Fruit fly (Drosophila melanogaster): ENCODE data around the gene rtet.

The rtet gene

dm6 chr3R:21065010-21065695 lies 43.1 kb upstream of the rtet start, which contains the start of gene AnxB9 (continued):
- TF ChIP-seq Xrp1 (GFP tag; IDR thresholded peaks at IDR 0.05) (peak; percentile 16; the same call in 1 of the 2 replicates), tgo (GFP tag; IDR thresholded peaks at IDR 0.05) (no peak; the same call in 2 of the 3 replicates), CG18476 (GFP tag; optimal IDR thresholded peaks at IDR 0.05) (no peak), ems (GFP tag; optimal IDR thresholded peaks at IDR 0.05) (no peak), CG32532 (GFP tag; IDR thresholded peaks at IDR 0.05) (peak; percentile 59; the same call in 1 of the 2 replicates), Hr78 (GFP tag; optimal IDR thresholded peaks at IDR 0.05) (no peak), CG4617 (GFP tag; optimal IDR thresholded peaks at IDR 0.05; ENCODE audit: borderline replicate concordance) (peak; percentile 40), CG33213 (GFP tag; optimal IDR thresholded peaks at IDR 0.05) (peak; percentile 56), ap (GFP tag; IDR thresholded peaks at IDR 0.05) (no peak), CG7556 (GFP tag; optimal IDR thresholded peaks at IDR 0.05) (no peak), CG14050 (GFP tag; IDR thresholded peaks at IDR 0.05) (no peak), jigr1 (GFP tag; IDR thresholded peaks at IDR 0.05) (no peak), hkb (optimal IDR thresholded peaks at IDR 0.05) (no peak), hkb (GFP tag; IDR thresholded peaks at IDR 0.05) (peak; percentile 67), CG17568 (GFP tag; optimal IDR thresholded peaks at IDR 0.05) (peak; percentile 67), mam (GFP tag; optimal IDR thresholded peaks at IDR 0.05) (no peak), CG12299 (tag; optimal IDR thresholded peaks at IDR 0.05) (peak; percentile 32), Adf1 (GFP tag; IDR thresholded peaks at IDR 0.05) (peak; percentile 36; the same call in 1 of the 2 replicates), twi (tag; optimal IDR thresholded peaks at IDR 0.05) (no peak), CG7745 (tag; optimal IDR thresholded peaks at IDR 0.05) (no peak), gfzf (GFP tag; optimal IDR thresholded peaks at IDR 0.05) (no peak), her (GFP tag; optimal IDR thresholded peaks at IDR 0.05) (peak; percentile 56), CG9437 (GFP tag; optimal IDR thresholded peaks at IDR 0.05) (no peak), trem (tag; optimal IDR thresholded peaks at IDR 0.05) (peak; percentile 41), nerfin-1 (tag; optimal IDR thresholded peaks at IDR 0.05) (peak; percentile 4), CG11696 (GFP tag; IDR thresholded peaks at IDR 0.05) (peak; percentile 31; the same call in 1 of the 2 replicates), CG7372 (GFP tag; IDR thresholded peaks at IDR 0.05) (no peak), dmrt11E (tag; optimal IDR thresholded peaks at IDR 0.05) (no peak), Mad (GFP tag; optimal IDR thresholded peaks at IDR 0.05) (no peak), da (GFP tag; optimal IDR thresholded peaks at IDR 0.05) (no peak), knrl (GFP tag; IDR thresholded peaks at IDR 0.05; ENCODE audit: partially characterized antibody) (peak; percentile 5; the same call in 2 of the 3 replicates), scrt (GFP tag; optimal IDR thresholded peaks at IDR 0.05) (peak; percentile 63), kay (GFP tag; optimal IDR thresholded peaks at IDR 0.05) (no peak), btn (GFP tag; optimal IDR thresholded peaks at IDR 0.05) (no peak), pzg (GFP tag; optimal IDR thresholded peaks at IDR 0.05) (peak; percentile 44), CG2889 (GFP tag; IDR thresholded peaks at IDR 0.05) (no peak), CG6272 (GFP tag; IDR thresholded peaks at IDR 0.05) (no peak), shn (GFP tag; optimal IDR thresholded peaks at IDR 0.05) (peak; percentile 19), nau (GFP tag; optimal IDR thresholded peaks at IDR 0.05) (peak; percentile 34), CG34376 (GFP tag; optimal IDR thresholded peaks at IDR 0.05) (peak; percentile 89), gt (GFP tag; IDR thresholded peaks at IDR 0.05) (no peak), otp (GFP tag; IDR thresholded peaks at IDR 0.05) (0 out of 3 replicates have a peak, but pooled peaks have one; percentile 38), CG18619 (GFP tag; optimal IDR thresholded peaks at IDR 0.05) (peak; percentile 6), rib (GFP tag; IDR thresholded peaks at IDR 0.05) (peak; percentile 53; the same call in 1 of the 2 replicates), h (optimal IDR thresholded peaks at IDR 0.05) (no peak), Hr51 (GFP tag; optimal IDR thresholded peaks at IDR 0.05) (no peak), nom (GFP tag; optimal IDR thresholded peaks at IDR 0.05) (peak; percentile 81), CG4707 (GFP tag; optimal IDR thresholded peaks at IDR 0.05) (peak; percentile 30), CG6854 (GFP tag; optimal IDR thresholded peaks at IDR 0.05) (peak; percentile 48), CG34224 (GFP tag; IDR thresholded peaks at IDR 0.05; ENCODE audit: partially characterized antibody) (no peak; the same call in 1 of the 3 replicates)
